Worm (Caenorhabditis elegans) whole organism, early embryonic: ENCODE measurements around the gene djr-1.1.

Source experiments
- B0310.2 ChIP-seq: sonication (generic microtip); optimal IDR thresholded peaks from 2 replicates; lab custom pipeline; 2016; ENCODE audit warnings: mild to moderate bottlenecking, missing genetic modification characterization, missing compliant biosample characterization
- F13C5.2 ChIP-seq: sonication (generic microtip); optimal IDR thresholded peaks from 2 replicates; lab custom pipeline; 2017; ENCODE audit warnings: mild to moderate bottlenecking, missing genetic modification characterization, inconsistent platforms, missing compliant biosample characterization
- aly-1 ChIP-seq: sonication (generic microtip); optimal IDR thresholded peaks from 2 replicates; lab custom pipeline; 2016; ENCODE audit warnings: missing genetic modification characterization, missing compliant biosample characterization
- ama-1 ChIP-seq: fragments of 150-350 bp; optimal IDR thresholded peaks from 2 replicates; lab custom pipeline; 2014
- ceh-13 ChIP-seq: fragments of 200-800 bp; sonication (Bioruptor generic); optimal IDR thresholded peaks from 2 replicates; lab custom pipeline; 2018; ENCODE audit warnings: mild to moderate bottlenecking, missing genetic modification characterization, missing compliant biosample characterization
- ceh-36 ChIP-seq: sonication (generic microtip); optimal IDR thresholded peaks from 2 replicates; lab custom pipeline; 2016; ENCODE audit warnings: missing genetic modification characterization, inconsistent platforms, missing compliant biosample characterization
- ets-7 ChIP-seq: sonication (generic microtip); optimal IDR thresholded peaks from 2 replicates; lab custom pipeline; 2016; ENCODE audit warnings: missing genotype, missing genetic modification characterization, missing compliant biosample characterization
- flt-1 ChIP-seq: fragments of 200-800 bp; sonication (Bioruptor generic); IDR thresholded peaks from 2 replicates; pipeline ENCODE4 v1.3.6; 2022; ENCODE audit warnings: missing genetic modification characterization, missing compliant biosample characterization
- hmbx-1 ChIP-seq: sonication (generic microtip); optimal IDR thresholded peaks from 2 replicates; lab custom pipeline; 2016; ENCODE audit warnings: mild to moderate bottlenecking, missing genetic modification characterization, missing compliant biosample characterization
- hmg-4 ChIP-seq: fragments of 200-800 bp; sonication (Bioruptor generic); optimal IDR thresholded peaks from 2 replicates; lab custom pipeline; 2018; ENCODE audit warnings: mild to moderate bottlenecking, missing genetic modification characterization, missing compliant biosample characterization
- hnd-1 ChIP-seq: sonication (generic microtip); optimal IDR thresholded peaks from 2 replicates; lab custom pipeline; 2016; ENCODE audit warnings: missing genetic modification characterization, missing compliant biosample characterization
- pes-1 ChIP-seq: fragments of 200-800 bp; sonication (Bioruptor generic); IDR thresholded peaks from 2 replicates; pipeline ENCODE4 v1.3.6; 2022; ENCODE audit warnings: missing genetic modification reagents, missing genetic modification characterization, missing compliant biosample characterization
- scrt-1 ChIP-seq: fragments of 200-800 bp; sonication (Bioruptor generic); IDR thresholded peaks from 2 replicates; pipeline ENCODE4 v1.3.6; 2022; ENCODE audit warnings: missing genetic modification characterization, missing compliant biosample characterization
- sea-1 ChIP-seq: fragments of 200-800 bp; sonication (Bioruptor generic); conservative IDR thresholded peaks from 2 replicates; pipeline ENCODE4 v1.3.6; 2022; ENCODE audit warnings: missing genetic modification characterization, missing compliant biosample characterization
- tbx-11 ChIP-seq: fragments of 200-800 bp; sonication (Bioruptor generic); IDR thresholded peaks from 2 replicates; pipeline ENCODE4 v1.3.6; 2022; ENCODE audit warnings: missing genetic modification characterization, missing compliant biosample characterization
- tbx-37 ChIP-seq: fragments of 200-800 bp; sonication (Bioruptor generic); conservative IDR thresholded peaks from 2 replicates; pipeline ENCODE4 v1.3.6; 2022; ENCODE audit warnings: missing genetic modification reagents, missing genetic modification characterization, missing compliant biosample characterization
- tra-4 ChIP-seq: sonication (generic microtip); optimal IDR thresholded peaks from 2 replicates; lab custom pipeline; 2017; ENCODE audit warnings: missing genetic modification characterization, missing compliant biosample characterization

The djr-1.1 gene

ce11 chrII:296911-297440, 6.6 kb downstream of the djr-1.1 start, which contains the start of the genes clec-117 and B0432.1:
Gene clec-117 (minus strand): TSS chrII:297011.
Gene B0432.1 (plus strand): TSS chrII:297390.
- TF ChIP-seq ceh-13 (no peak), tbx-37 (GFP tag; lab: Robert Waterston, UW) (no peak), ets-7 (no peak), F13C5.2 (tag; lab: Kevin White, UChicago) (no peak), ama-1 (no peak), tra-4 (tag; lab: Kevin White, UChicago) (no peak), hnd-1 (tag; lab: Kevin White, UChicago) (no peak), flt-1 (GFP tag; lab: Robert Waterston, UW) (no peak), sea-1 (no peak), B0310.2 (tag; lab: Kevin White, UChicago) (no peak), ceh-36 (tag; lab: Kevin White, UChicago) (no peak), hmg-4 (GFP tag; lab: Kevin White, UChicago) (no peak), scrt-1 (GFP tag; lab: Robert Waterston, UW) (no peak), tbx-11 (GFP tag; lab: Robert Waterston, UW) (no peak), hmbx-1 (tag; lab: Kevin White, UChicago) (no peak), pes-1 (GFP tag; lab: Robert Waterston, UW) (no peak), aly-1 (tag; lab: Kevin White, UChicago) (no peak)

ce11 chrII:299684-300083, 9.3 kb downstream of the djr-1.1 start, which contains the start of gene K01A2.6:
Gene K01A2.6 (plus strand): TSS chrII:299984.
- TF ChIP-seq hmbx-1 (tag; lab: Kevin White, UChicago), result no peak
- TF ChIP-seq ceh-36 (tag; lab: Kevin White, UChicago), result no peak
- no peak for TF ChIP-seq ama-1
- TF ChIP-seq scrt-1 (GFP tag; lab: Robert Waterston, UW), result no peak
- TF ChIP-seq pes-1 (GFP tag; lab: Robert Waterston, UW), result no peak
- TF ChIP-seq tbx-11 (GFP tag; lab: Robert Waterston, UW), result no peak
- TF ChIP-seq ets-7, result no peak
- TF ChIP-seq F13C5.2 (tag; lab: Kevin White, UChicago), result no peak
- TF ChIP-seq sea-1, result no peak
- TF ChIP-seq flt-1 (GFP tag; lab: Robert Waterston, UW), result no peak
- no peak for TF ChIP-seq ceh-13
- TF ChIP-seq B0310.2 (tag; lab: Kevin White, UChicago), result no peak

ce11 chrII:300977-301772, 10.8 kb downstream of the djr-1.1 start, which contains the start of gene K01A2.5:
Gene K01A2.5 (plus strand): TSS chrII:301273.
- TF ChIP-seq tbx-37 (GFP tag; lab: Robert Waterston, UW) (no peak), hmbx-1 (tag; lab: Kevin White, UChicago) (no peak), tra-4 (tag; lab: Kevin White, UChicago) (no peak), flt-1 (GFP tag; lab: Robert Waterston, UW) (no peak), hnd-1 (tag; lab: Kevin White, UChicago) (no peak), scrt-1 (GFP tag; lab: Robert Waterston, UW) (no peak), ceh-13 (no peak), ama-1 (no peak), B0310.2 (tag; lab: Kevin White, UChicago) (no peak), ets-7 (no peak), pes-1 (GFP tag; lab: Robert Waterston, UW) (no peak), sea-1 (no peak), hmg-4 (GFP tag; lab: Kevin White, UChicago) (no peak), ceh-36 (tag; lab: Kevin White, UChicago) (no peak), F13C5.2 (tag; lab: Kevin White, UChicago) (no peak), tbx-11 (GFP tag; lab: Robert Waterston, UW) (no peak), aly-1 (tag; lab: Kevin White, UChicago) (no peak)

- no peak for TF ChIP-seq sea-1
- no peak for TF ChIP-seq ets-7
- no peak for TF ChIP-seq pes-1 (GFP tag; lab: Robert Waterston, UW)
- no peak for TF ChIP-seq scrt-1 (GFP tag; lab: Robert Waterston, UW)
- TF ChIP-seq flt-1 (GFP tag; lab: Robert Waterston, UW), result no peak
Observed at ce11 chrII:303927-304711, 13.7 kb downstream of the djr-1.1 start.

- TF ChIP-seq hmg-4 (GFP tag; lab: Kevin White, UChicago) (no peak), B0310.2 (tag; lab: Kevin White, UChicago) (no peak), hmbx-1 (tag; lab: Kevin White, UChicago) (no peak), sea-1 (no peak), tra-4 (tag; lab: Kevin White, UChicago) (no peak), tbx-37 (GFP tag; lab: Robert Waterston, UW) (no peak), ceh-36 (tag; lab: Kevin White, UChicago) (no peak), tbx-11 (GFP tag; lab: Robert Waterston, UW) (no peak), hnd-1 (tag; lab: Kevin White, UChicago) (no peak), F13C5.2 (tag; lab: Kevin White, UChicago) (no peak), ets-7 (no peak), scrt-1 (GFP tag; lab: Robert Waterston, UW) (no peak), flt-1 (GFP tag; lab: Robert Waterston, UW) (no peak), aly-1 (tag; lab: Kevin White, UChicago) (no peak), pes-1 (GFP tag; lab: Robert Waterston, UW) (no peak), ama-1 (no peak), ceh-13 (no peak)
Observed at ce11 chrII:305645-306044, 15.3 kb downstream of the djr-1.1 start, which contains the start of gene col-69. Gene col-69 (minus strand): TSS chrII:305745.

ce11 chrII:307154-307553, 16.8 kb downstream of the djr-1.1 start, which contains the start of gene K01A2.4:
Gene K01A2.4 (plus strand): TSS chrII:307454.
- TF ChIP-seq sea-1, result no peak
- no peak for TF ChIP-seq ama-1
- TF ChIP-seq scrt-1 (GFP tag; lab: Robert Waterston, UW), result no peak
- TF ChIP-seq tbx-11 (GFP tag; lab: Robert Waterston, UW), result no peak
- no peak for TF ChIP-seq ceh-36 (tag; lab: Kevin White, UChicago)
- no peak for TF ChIP-seq hmbx-1 (tag; lab: Kevin White, UChicago)
- TF ChIP-seq ets-7, result no peak
- TF ChIP-seq aly-1 (tag; lab: Kevin White, UChicago), result no peak
- TF ChIP-seq flt-1 (GFP tag; lab: Robert Waterston, UW), result no peak
- TF ChIP-seq F13C5.2 (tag; lab: Kevin White, UChicago), result no peak
- TF ChIP-seq hmg-4 (GFP tag; lab: Kevin White, UChicago), result no peak
